Worm (Caenorhabditis elegans): Measurements from ENCODE around the gene col-2.

ce11 chrIV:10089777-10090176, 4.5 kb upstream of the col-2 start, which contains the start of gene ttr-39:
- no peak for TF ChIP-seq ceh-58 (GFP tag; IDR thresholded peaks at IDR 0.05)
- no peak for TF ChIP-seq pha-4 (tag; optimal IDR thresholded peaks at IDR 0.05)
- TF ChIP-seq snpc-4 (GFP tag; optimal IDR thresholded peaks at IDR 0.05) = no peak
- no peak for TF ChIP-seq snpc-4 (tag; optimal IDR thresholded peaks at IDR 0.05)
- no peak for TF ChIP-seq akir-1 (GFP tag; optimal IDR thresholded peaks at IDR 0.05)
- no peak for TF ChIP-seq ztf-22 (GFP tag; optimal IDR thresholded peaks at IDR 0.05)
- no peak for TF ChIP-seq sea-2 (GFP tag; IDR thresholded peaks at IDR 0.05)
- TF ChIP-seq Y53G8AR.9 (GFP tag; conservative IDR thresholded peaks at IDR 0.05) = no peak
- TF ChIP-seq ets-4 (GFP tag; optimal IDR thresholded peaks at IDR 0.05) = no peak
- TF ChIP-seq bed-2 (GFP tag; IDR thresholded peaks at IDR 0.05) = no peak
- no peak for TF ChIP-seq atf-7 (tag; optimal IDR thresholded peaks at IDR 0.05)
- no peak for TF ChIP-seq nhr-179 (tag; optimal IDR thresholded peaks at IDR 0.05)
- TF ChIP-seq let-526 (GFP tag; IDR thresholded peaks at IDR 0.05) = no peak

Data from whole organism, young adult.